Worm (Caenorhabditis elegans) whole organism, late embryonic: ENCODE data around the gene F13H10.6.
A peak's percentile ranks its signal among the peaks of the same experiment; 100 is the strongest.

Experiments
- C08G9.2 ChIP-seq: sonication (generic microtip); optimal IDR thresholded peaks from 2 replicates; lab custom pipeline; 2016; ENCODE audit warnings: mild to moderate bottlenecking, missing genetic modification characterization, moderate library complexity, missing compliant biosample characterization
- C38D4.7 ChIP-seq: fragments of 200-800 bp; sonication (Bioruptor generic); optimal IDR thresholded peaks from 2 replicates; lab custom pipeline; 2018; ENCODE audit warnings: mild to moderate bottlenecking, missing genetic modification characterization, moderate library complexity, missing compliant biosample characterization
- K02D7.2 ChIP-seq: sonication (generic microtip); optimal IDR thresholded peaks from 2 replicates; lab custom pipeline; 2017; ENCODE audit warnings: mild to moderate bottlenecking, missing genetic modification characterization, missing compliant biosample characterization
- K09A11.1 ChIP-seq: sonication (generic microtip); optimal IDR thresholded peaks from 2 replicates; lab custom pipeline; 2017; ENCODE audit warnings: antibody characterized with exemption, mild to moderate bottlenecking, missing genetic modification characterization, missing compliant biosample characterization; ENCODE audit not compliant: insufficient read depth
- Y22D7AL.16 ChIP-seq: sonication (generic microtip); optimal IDR thresholded peaks from 2 replicates; lab custom pipeline; 2016; ENCODE audit warnings: missing genetic modification characterization, missing compliant biosample characterization
- ahr-1 ChIP-seq: sonication (generic microtip); optimal IDR thresholded peaks from 2 replicates; lab custom pipeline; 2016; ENCODE audit warnings: missing genetic modification characterization, missing compliant biosample characterization
- ama-1 ChIP-seq: fragments of 150-350 bp; optimal IDR thresholded peaks from 2 replicates; lab custom pipeline; 2014
- ceh-19 ChIP-seq: fragments of 200-800 bp; sonication (Bioruptor generic); optimal IDR thresholded peaks from 2 replicates; lab custom pipeline; 2018; ENCODE audit warnings: mild to moderate bottlenecking, missing genetic modification characterization, missing compliant biosample characterization
- ceh-2 ChIP-seq: sonication (generic microtip); optimal IDR thresholded peaks from 2 replicates; lab custom pipeline; 2016; ENCODE audit warnings: missing genotype, missing genetic modification characterization, missing compliant biosample characterization
- ceh-22 ChIP-seq: sonication (generic microtip); optimal IDR thresholded peaks from 2 replicates; lab custom pipeline; 2017; ENCODE audit warnings: missing biosample characterization, missing genetic modification characterization
- ceh-30 ChIP-seq: fragments of 150-350 bp; optimal IDR thresholded peaks from 2 replicates; lab custom pipeline; 2014; ENCODE audit warnings: missing biosample characterization, missing genetic modification characterization
- ceh-31 ChIP-seq: sonication (generic microtip); optimal IDR thresholded peaks from 2 replicates; lab custom pipeline; 2016; ENCODE audit warnings: missing genetic modification characterization, missing compliant biosample characterization
- ceh-34 ChIP-seq: sonication (generic microtip); optimal IDR thresholded peaks from 2 replicates; lab custom pipeline; 2016; ENCODE audit warnings: mild to moderate bottlenecking, missing genetic modification characterization, missing compliant biosample characterization
- ceh-45 ChIP-seq: fragments of 200-800 bp; sonication (Bioruptor generic); IDR thresholded peaks from 2 replicates; pipeline ENCODE4 v1.3.6; 2022; ENCODE audit warnings: missing genetic modification reagents, missing genetic modification characterization, missing compliant biosample characterization
- ceh-48 ChIP-seq: sonication (generic microtip); optimal IDR thresholded peaks from 2 replicates; lab custom pipeline; 2016; ENCODE audit warnings: missing genetic modification characterization, inconsistent platforms, missing compliant biosample characterization
- ceh-6 ChIP-seq: fragments of 200-800 bp; sonication (Bioruptor generic); optimal IDR thresholded peaks from 2 replicates; lab custom pipeline; 2018; ENCODE audit warnings: mild to moderate bottlenecking, missing genetic modification characterization, missing compliant biosample characterization
- ceh-9 ChIP-seq: sonication (generic microtip); optimal IDR thresholded peaks from 2 replicates; lab custom pipeline; 2016; ENCODE audit warnings: mild to moderate bottlenecking, missing genetic modification characterization, inconsistent platforms, missing compliant biosample characterization
- che-1 ChIP-seq: sonication (generic microtip); optimal IDR thresholded peaks from 2 replicates; lab custom pipeline; 2016; ENCODE audit warnings: mild to moderate bottlenecking, missing genetic modification characterization, missing compliant biosample characterization
- dmd-4 ChIP-seq: sonication (generic microtip); optimal IDR thresholded peaks from 2 replicates; lab custom pipeline; 2016; ENCODE audit warnings: borderline replicate concordance, missing genetic modification characterization, missing compliant biosample characterization
- dve-1 ChIP-seq: sonication (generic microtip); optimal IDR thresholded peaks from 2 replicates; lab custom pipeline; 2017; ENCODE audit warnings: antibody characterized with exemption, mild to moderate bottlenecking, missing genetic modification characterization, missing compliant biosample characterization
- ets-4 ChIP-seq: sonication (generic microtip); optimal IDR thresholded peaks from 2 replicates; lab custom pipeline; 2016; ENCODE audit warnings: missing genetic modification characterization, missing compliant biosample characterization
- eyg-1 ChIP-seq: sonication (generic microtip); optimal IDR thresholded peaks from 2 replicates; lab custom pipeline; 2016; ENCODE audit warnings: missing genotype, missing genetic modification characterization, missing compliant biosample characterization
- fax-1 ChIP-seq: sonication (generic microtip); optimal IDR thresholded peaks from 2 replicates; lab custom pipeline; 2016; ENCODE audit warnings: missing genotype, missing genetic modification characterization, missing compliant biosample characterization
- fkh-6 ChIP-seq: sonication (generic microtip); optimal IDR thresholded peaks from 2 replicates; lab custom pipeline; 2016; ENCODE audit warnings: missing genetic modification characterization, missing compliant biosample characterization
- gmeb-2 ChIP-seq: sonication (generic microtip); optimal IDR thresholded peaks from 2 replicates; lab custom pipeline; 2016; ENCODE audit warnings: missing genetic modification characterization, inconsistent platforms, missing compliant biosample characterization
- hlh-13 ChIP-seq: fragments of 200-800 bp; sonication (Bioruptor generic); optimal IDR thresholded peaks from 2 replicates; lab custom pipeline; 2018; ENCODE audit warnings: mild to moderate bottlenecking, missing genetic modification characterization, missing compliant biosample characterization
- hlh-30 ChIP-seq: sonication (generic microtip); optimal IDR thresholded peaks from 2 replicates; lab custom pipeline; 2017; ENCODE audit warnings: antibody characterized with exemption, missing genetic modification characterization, missing compliant biosample characterization; ENCODE audit not compliant: insufficient read depth
- hlh-8 ChIP-seq: sonication (generic microtip); optimal IDR thresholded peaks from 2 replicates; lab custom pipeline; 2016; ENCODE audit warnings: missing genotype, missing genetic modification characterization, missing compliant biosample characterization
- lim-6 ChIP-seq: sonication (generic microtip); optimal IDR thresholded peaks from 2 replicates; lab custom pipeline; 2016; ENCODE audit warnings: missing genetic modification characterization, missing compliant biosample characterization
- nhr-11 ChIP-seq: fragments of 150-350 bp; optimal IDR thresholded peaks from 2 replicates; lab custom pipeline; 2014; ENCODE audit warnings: missing biosample characterization, missing genetic modification characterization
- nhr-232 ChIP-seq: sonication (generic microtip); optimal IDR thresholded peaks from 2 replicates; lab custom pipeline; 2016; ENCODE audit warnings: missing genetic modification characterization, missing compliant biosample characterization
- odd-2 ChIP-seq: sonication (generic microtip); optimal IDR thresholded peaks from 2 replicates; lab custom pipeline; 2017; ENCODE audit warnings: antibody characterized with exemption, mild to moderate bottlenecking, missing genetic modification characterization, missing compliant biosample characterization
- pat-9 ChIP-seq: fragments of 200-800 bp; sonication (Bioruptor generic); optimal IDR thresholded peaks from 2 replicates; lab custom pipeline; 2018; ENCODE audit warnings: mild to moderate bottlenecking, missing genetic modification characterization, moderate library complexity, missing compliant biosample characterization
- pax-1 ChIP-seq: fragments of 150-350 bp; optimal IDR thresholded peaks from 2 replicates; lab custom pipeline; 2014; ENCODE audit warnings: missing biosample characterization, missing genetic modification characterization
- pha-2 ChIP-seq: sonication (generic microtip); optimal IDR thresholded peaks from 2 replicates; lab custom pipeline; 2017; ENCODE audit warnings: mild to moderate bottlenecking, missing genetic modification characterization, missing compliant biosample characterization
- pha-4 ChIP-seq: fragments of 150-350 bp; optimal IDR thresholded peaks from 2 replicates; lab custom pipeline; 2018; ENCODE audit warnings: missing biosample characterization, missing genetic modification reagents, missing genetic modification characterization
- pqm-1 ChIP-seq: sonication (generic microtip); optimal IDR thresholded peaks from 2 replicates; lab custom pipeline; 2016; ENCODE audit warnings: missing genetic modification characterization, missing compliant biosample characterization
- rnt-1 ChIP-seq: sonication (generic microtip); optimal IDR thresholded peaks from 2 replicates; lab custom pipeline; 2016; ENCODE audit warnings: missing genetic modification characterization, missing compliant biosample characterization
- sdc-2 ChIP-seq: sonication (generic microtip); optimal IDR thresholded peaks from 2 replicates; lab custom pipeline; 2016; ENCODE audit warnings: missing genotype, missing genetic modification characterization, missing compliant biosample characterization
- sox-2 ChIP-seq: fragments of 200-800 bp; sonication (Bioruptor generic); IDR thresholded peaks from 2 replicates; pipeline ENCODE4 v1.3.6; 2022; ENCODE audit warnings: missing genetic modification reagents, missing genetic modification characterization, missing compliant biosample characterization
- sox-4 ChIP-seq: sonication (generic microtip); optimal IDR thresholded peaks from 2 replicates; lab custom pipeline; 2017; ENCODE audit warnings: mild to moderate bottlenecking, missing genetic modification characterization, inconsistent platforms, missing compliant biosample characterization
- syd-9 ChIP-seq: sonication (generic microtip); optimal IDR thresholded peaks from 2 replicates; lab custom pipeline; 2016; ENCODE audit warnings: mild to moderate bottlenecking, missing genetic modification characterization, moderate library complexity, missing compliant biosample characterization
- ttx-3 ChIP-seq: sonication (generic microtip); optimal IDR thresholded peaks from 2 replicates; lab custom pipeline; 2016; ENCODE audit warnings: missing genetic modification reagents, missing genetic modification characterization, missing compliant biosample characterization
- unc-3 ChIP-seq, 2 experiments: fragments of 200-800 bp in 1 of 2; sonication (Bioruptor generic) in 1 of 2; sonication (generic microtip) in 1 of 2; conservative IDR thresholded peaks in 1 of 2; optimal IDR thresholded peaks in 1 of 2; 2 replicates each; pipeline versions ENCODE4 v1.3.6 to Lab custom; 2016 to 2022; ENCODE audit warnings: missing compliant biosample characterization in 2 of 2, missing genetic modification characterization in 2 of 2, missing genetic modification reagents in 1 of 2
- unc-42 ChIP-seq: sonication (generic microtip); optimal IDR thresholded peaks from 2 replicates; lab custom pipeline; 2016; ENCODE audit warnings: missing genotype, missing genetic modification characterization, missing compliant biosample characterization
- unc-55 ChIP-seq: sonication (generic microtip); optimal IDR thresholded peaks from 2 replicates; lab custom pipeline; 2017; ENCODE audit warnings: missing biosample characterization, missing genetic modification reagents, missing genetic modification characterization
- zip-5 ChIP-seq: sonication (generic microtip); optimal IDR thresholded peaks from 2 replicates; lab custom pipeline; 2016; ENCODE audit warnings: missing genetic modification characterization, missing compliant biosample characterization

The F13H10.6 gene

ce11 chrIV:11025941-11026340, 16.8 kb downstream of the F13H10.6 start (continued):
- TF ChIP-seq ceh-6 (GFP tag; lab: Kevin White, UChicago), result peak; percentile 99
- TF ChIP-seq ets-4 (tag; lab: Kevin White, UChicago), result peak; percentile 62
- TF ChIP-seq hlh-8 (tag; lab: Kevin White, UChicago), result peak; percentile 96
- TF ChIP-seq ttx-3 (tag; lab: Kevin White, UChicago), result peak; percentile 97
- TF ChIP-seq K02D7.2 (tag; lab: Kevin White, UChicago), result peak; percentile 98
- TF ChIP-seq dmd-4 (tag; lab: Kevin White, UChicago), result peak; percentile 97
- TF ChIP-seq ceh-30, result peak; percentile 92
- peak; percentile 32 for TF ChIP-seq pax-1
- peak; percentile 80 for TF ChIP-seq hlh-30 (tag; lab: Kevin White, UChicago)
- peak; percentile 94 for TF ChIP-seq unc-3 (GFP tag; conservative IDR thresholded peaks at IDR 0.05; lab: Robert Waterston, UW)
- TF ChIP-seq unc-3 (tag; optimal IDR thresholded peaks at IDR 0.05; lab: Kevin White, UChicago), result peak; percentile 96
- TF ChIP-seq ceh-2 (tag; lab: Kevin White, UChicago), result peak; percentile 95
- peak; percentile 83 for TF ChIP-seq ceh-31
- peak; percentile 97 for TF ChIP-seq ceh-45 (GFP tag; lab: Robert Waterston, UW)
- TF ChIP-seq nhr-11 (tag; lab: Kevin White, UChicago), result no peak
- peak; percentile 97 for TF ChIP-seq ahr-1
- TF ChIP-seq eyg-1 (tag; lab: Kevin White, UChicago), result peak; percentile 100
- peak; percentile 98 for TF ChIP-seq ceh-34 (tag; lab: Kevin White, UChicago)
- peak; percentile 83 for TF ChIP-seq lim-6 (tag; lab: Kevin White, UChicago)
- peak; percentile 97 for TF ChIP-seq ceh-48 (tag; lab: Kevin White, UChicago)
- peak; percentile 97 for TF ChIP-seq sox-4 (tag; lab: Kevin White, UChicago)
- peak; percentile 88 for TF ChIP-seq zip-5
- TF ChIP-seq unc-55 (GFP tag; lab: Kevin White, UChicago), result no peak
- TF ChIP-seq ceh-9 (tag; lab: Kevin White, UChicago), result peak; percentile 96
- TF ChIP-seq odd-2 (tag; lab: Kevin White, UChicago), result peak; percentile 84
- TF ChIP-seq ceh-19, result peak; percentile 98
- peak; percentile 98 for TF ChIP-seq nhr-232 (tag; lab: Kevin White, UChicago)
- peak; percentile 97 for TF ChIP-seq che-1 (tag; lab: Kevin White, UChicago)
- peak; percentile 99 for TF ChIP-seq fax-1 (tag; lab: Kevin White, UChicago)
- TF ChIP-seq fkh-6 (tag; lab: Kevin White, UChicago), result peak; percentile 96
- peak; percentile 98 for TF ChIP-seq Y22D7AL.16 (tag; lab: Kevin White, UChicago)
- peak; percentile 96 for TF ChIP-seq rnt-1 (tag; lab: Kevin White, UChicago)
- peak; percentile 59 for TF ChIP-seq dve-1
- TF ChIP-seq C08G9.2 (tag; lab: Kevin White, UChicago), result peak; percentile 92
- TF ChIP-seq pha-2, result peak; percentile 97
- peak; percentile 98 for TF ChIP-seq hlh-13 (GFP tag; lab: Kevin White, UChicago)
- TF ChIP-seq K09A11.1 (tag; lab: Kevin White, UChicago), result peak; percentile 94
- peak; percentile 91 for TF ChIP-seq sdc-2 (tag; lab: Kevin White, UChicago)
- TF ChIP-seq unc-42, result peak; percentile 72
- TF ChIP-seq gmeb-2 (tag; lab: Kevin White, UChicago), result peak; percentile 99
- peak; percentile 96 for TF ChIP-seq C38D4.7
- no peak for TF ChIP-seq pha-4
- TF ChIP-seq pqm-1, result peak; percentile 77
- peak; percentile 97 for TF ChIP-seq sox-2
- peak; percentile 86 for TF ChIP-seq ama-1
- peak; percentile 99 for TF ChIP-seq pat-9 (tag; lab: Kevin White, UChicago)
- TF ChIP-seq syd-9 (tag; lab: Kevin White, UChicago), result peak; percentile 97
- peak; percentile 95 for TF ChIP-seq ceh-22 (tag; lab: Kevin White, UChicago)
- TF ChIP-seq, all 69 proteins: peak for 65
